Worm (Caenorhabditis elegans) whole organism, young adult: ENCODE data around the gene rpl-36.A.
"Not testable (repeated sequence)": the region's sequence is repeated elsewhere in the genome, so short reads cannot be mapped to it uniquely, and the experiment has no call there.

Experiments
- B0336.3 ChIP-seq: fragments of 200-800 bp; sonication (Bioruptor generic); IDR thresholded peaks from 2 replicates; pipeline ENCODE4 v1.3.6; 2022; ENCODE audit warnings: missing genetic modification characterization, missing compliant biosample characterization
- C06A6.2 ChIP-seq: fragments of 200-800 bp; sonication (Bioruptor generic); conservative IDR thresholded peaks from 2 replicates; pipeline ENCODE4 v1.3.6; 2022; ENCODE audit warnings: missing genetic modification characterization, missing compliant biosample characterization
- F10E7.11 ChIP-seq: sonication (generic microtip); optimal IDR thresholded peaks from 2 replicates; lab custom pipeline; 2017; ENCODE audit warnings: mild to moderate bottlenecking, missing genetic modification characterization, moderate library complexity, missing compliant biosample characterization
- F39B2.1 ChIP-seq: fragments of 200-800 bp; sonication (Bioruptor generic); IDR thresholded peaks from 2 replicates; pipeline ENCODE4 v1.3.6; 2022; ENCODE audit warnings: missing genetic modification reagents, missing genetic modification characterization, missing compliant biosample characterization
- F52B5.7 ChIP-seq: sonication (generic microtip); optimal IDR thresholded peaks from 2 replicates; lab custom pipeline; 2016; ENCODE audit warnings: mild to moderate bottlenecking, missing genetic modification characterization, missing compliant biosample characterization
- F55B11.4 ChIP-seq: sonication (generic microtip); optimal IDR thresholded peaks from 2 replicates; lab custom pipeline; 2016; ENCODE audit warnings: missing compliant biosample characterization, missing genetic modification characterization, borderline replicate concordance; ENCODE audit not compliant: insufficient read depth
- K11D2.4 ChIP-seq: fragments of 200-800 bp; sonication (Bioruptor generic); IDR thresholded peaks from 2 replicates; pipeline ENCODE4 v1.3.6; 2022; ENCODE audit warnings: missing genetic modification reagents, missing genetic modification characterization, missing compliant biosample characterization
- Y53F4B.3 ChIP-seq: fragments of 200-800 bp; sonication (Bioruptor generic); IDR thresholded peaks from 2 replicates; pipeline ENCODE4 v1.3.6; 2022; ENCODE audit warnings: missing genetic modification reagents, missing genetic modification characterization, missing compliant biosample characterization
- Y53G8AR.9 ChIP-seq: fragments of 200-800 bp; sonication (Bioruptor generic); conservative IDR thresholded peaks from 2 replicates; pipeline ENCODE4 v1.3.6; 2022; ENCODE audit warnings: missing genetic modification reagents, missing genetic modification characterization, missing compliant biosample characterization
- Y95B8A.8 ChIP-seq: fragments of 200-800 bp; sonication (Bioruptor generic); IDR thresholded peaks from 2 replicates; pipeline ENCODE4 v1.3.6; 2022; ENCODE audit warnings: missing genetic modification reagents, missing genetic modification characterization, missing compliant biosample characterization
- akir-1 ChIP-seq: fragments of 200-800 bp; sonication (Bioruptor generic); optimal IDR thresholded peaks from 2 replicates; lab custom pipeline; 2018; ENCODE audit warnings: mild to moderate bottlenecking, missing genetic modification characterization, moderate library complexity, missing compliant biosample characterization
- aptf-3 ChIP-seq: fragments of 200-800 bp; sonication (Bioruptor generic); IDR thresholded peaks from 2 replicates; pipeline ENCODE4 v1.3.6; 2022; ENCODE audit warnings: missing genetic modification characterization, missing compliant biosample characterization
- atf-7 ChIP-seq: sonication (generic microtip); optimal IDR thresholded peaks from 2 replicates; lab custom pipeline; 2017; ENCODE audit warnings: mild to moderate bottlenecking, missing genetic modification characterization, missing compliant biosample characterization
- athp-1 ChIP-seq: sonication (generic microtip); optimal IDR thresholded peaks from 2 replicates; lab custom pipeline; 2017; ENCODE audit warnings: mild to moderate bottlenecking, missing genetic modification characterization, missing compliant biosample characterization
- attf-3 ChIP-seq: fragments of 200-800 bp; sonication (Bioruptor generic); conservative IDR thresholded peaks from 2 replicates; pipeline ENCODE4 v1.3.6; 2022; ENCODE audit warnings: missing genetic modification reagents, missing genetic modification characterization, missing compliant biosample characterization
- cebp-2 ChIP-seq: fragments of 200-800 bp; sonication (Bioruptor generic); IDR thresholded peaks from 2 replicates; pipeline ENCODE4 v1.3.6; 2022; ENCODE audit warnings: missing genetic modification characterization, missing compliant biosample characterization
- ceh-100 ChIP-seq: fragments of 200-800 bp; sonication (Bioruptor generic); IDR thresholded peaks from 2 replicates; pipeline ENCODE4 v1.3.6; 2022; ENCODE audit warnings: missing genetic modification reagents, missing genetic modification characterization, missing compliant biosample characterization
- ceh-27 ChIP-seq: fragments of 200-800 bp; sonication (Bioruptor generic); optimal IDR thresholded peaks from 2 replicates; lab custom pipeline; 2018; ENCODE audit warnings: mild to moderate bottlenecking, missing genetic modification characterization, moderate library complexity, missing compliant biosample characterization
- ceh-58 ChIP-seq: fragments of 200-800 bp; sonication (Bioruptor generic); IDR thresholded peaks from 2 replicates; pipeline ENCODE4 v1.3.6; 2022; ENCODE audit warnings: missing genetic modification characterization, missing compliant biosample characterization
- ceh-79 ChIP-seq: sonication (generic microtip); optimal IDR thresholded peaks from 2 replicates; lab custom pipeline; 2017; ENCODE audit warnings: mild to moderate bottlenecking, missing genetic modification characterization, missing compliant biosample characterization
- ceh-91 ChIP-seq: fragments of 200-800 bp; sonication (Bioruptor generic); IDR thresholded peaks from 2 replicates; pipeline ENCODE4 v1.3.6; 2022; ENCODE audit warnings: missing genetic modification reagents, missing genetic modification characterization, missing compliant biosample characterization
- chd-7 ChIP-seq: sonication (generic microtip); optimal IDR thresholded peaks from 2 replicates; lab custom pipeline; 2016; ENCODE audit warnings: mild to moderate bottlenecking, missing genetic modification characterization, moderate library complexity, missing compliant biosample characterization
- die-1 ChIP-seq: sonication (generic microtip); optimal IDR thresholded peaks from 2 replicates; lab custom pipeline; 2016; ENCODE audit warnings: missing genotype, mild to moderate bottlenecking, missing genetic modification characterization, missing compliant biosample characterization
- dox-1 ChIP-seq: fragments of 200-800 bp; sonication (Bioruptor generic); IDR thresholded peaks from 2 replicates; pipeline ENCODE4 v1.3.6; 2022; ENCODE audit warnings: missing genetic modification reagents, missing genetic modification characterization, missing compliant biosample characterization
- efl-1 ChIP-seq: fragments of 150-350 bp; optimal IDR thresholded peaks from 2 replicates; lab custom pipeline; 2014; ENCODE audit warnings: missing biosample characterization, missing genetic modification reagents, missing genetic modification characterization
- ekl-4 ChIP-seq: fragments of 200-800 bp; sonication (Bioruptor generic); IDR thresholded peaks from 2 replicates; pipeline ENCODE4 v1.3.6; 2022; ENCODE audit warnings: missing genetic modification reagents, missing genetic modification characterization, missing compliant biosample characterization
- ets-4 ChIP-seq: fragments of 200-800 bp; sonication (Bioruptor generic); optimal IDR thresholded peaks from 2 replicates; lab custom pipeline; 2018; ENCODE audit warnings: mild to moderate bottlenecking, missing genetic modification characterization, missing compliant biosample characterization
- gei-17 ChIP-seq: fragments of 200-800 bp; sonication (Bioruptor generic); optimal IDR thresholded peaks from 2 replicates; lab custom pipeline; 2018; ENCODE audit warnings: mild to moderate bottlenecking, missing genetic modification characterization, missing compliant biosample characterization
- him-1 ChIP-seq: sonication (generic microtip); optimal IDR thresholded peaks from 2 replicates; lab custom pipeline; 2016; ENCODE audit warnings: missing genotype, missing genetic modification reagents, missing genetic modification characterization, missing compliant biosample characterization
- lin-54 ChIP-seq: fragments of 200-800 bp; sonication (Bioruptor generic); optimal IDR thresholded peaks from 2 replicates; lab custom pipeline; 2018; ENCODE audit warnings: mild to moderate bottlenecking, missing genetic modification characterization, missing compliant biosample characterization
- lsl-1 ChIP-seq: fragments of 200-800 bp; sonication (Bioruptor generic); optimal IDR thresholded peaks from 2 replicates; lab custom pipeline; 2018; ENCODE audit warnings: mild to moderate bottlenecking, missing genetic modification characterization, moderate library complexity, missing compliant biosample characterization
- madf-3 ChIP-seq: fragments of 200-800 bp; sonication (Bioruptor generic); IDR thresholded peaks from 2 replicates; pipeline ENCODE4 v1.3.6; 2022; ENCODE audit warnings: missing genetic modification reagents, missing genetic modification characterization, missing compliant biosample characterization
- madf-6 ChIP-seq: fragments of 200-800 bp; sonication (Bioruptor generic); IDR thresholded peaks from 2 replicates; pipeline ENCODE4 v1.3.6; 2022; ENCODE audit warnings: missing genetic modification reagents, missing genetic modification characterization, missing compliant biosample characterization
- mxl-1 ChIP-seq: sonication (generic microtip); optimal IDR thresholded peaks from 2 replicates; lab custom pipeline; 2016; ENCODE audit warnings: missing genetic modification characterization, missing compliant biosample characterization
- rcor-1 ChIP-seq: fragments of 200-800 bp; sonication (Bioruptor generic); IDR thresholded peaks from 2 replicates; pipeline ENCODE4 v1.3.6; 2022; ENCODE audit warnings: missing genetic modification reagents, missing genetic modification characterization, missing compliant biosample characterization
- repo-1 ChIP-seq: sonication (generic microtip); optimal IDR thresholded peaks from 2 replicates; lab custom pipeline; 2017; ENCODE audit warnings: mild to moderate bottlenecking, missing genetic modification characterization, missing compliant biosample characterization
- rpc-1 ChIP-seq, 2 experiments: fragments of 150-350 bp in 1 of 2; sonication (generic microtip) in 1 of 2; optimal IDR thresholded peaks; 2 replicates each; lab custom pipeline; 2014 to 2018; ENCODE audit warnings: missing biosample characterization in 1 of 2, missing genetic modification characterization in 1 of 2, missing genetic modification reagents in 1 of 2, missing genotype in 1 of 2
- sdz-38 ChIP-seq: sonication (generic microtip); optimal IDR thresholded peaks from 2 replicates; lab custom pipeline; 2016; ENCODE audit warnings: missing genotype, missing genetic modification characterization, missing compliant biosample characterization
- snpc-3.4 ChIP-seq: sonication (generic microtip); optimal IDR thresholded peaks from 2 replicates; lab custom pipeline; 2017; ENCODE audit warnings: missing genetic modification characterization, mild to moderate bottlenecking, missing compliant biosample characterization, antibody characterized with exemption, moderate library complexity, missing genotype, missing genetic modification reagents
- sptf-2 ChIP-seq: fragments of 200-800 bp; sonication (Bioruptor generic); optimal IDR thresholded peaks from 2 replicates; lab custom pipeline; 2018; ENCODE audit warnings: mild to moderate bottlenecking, missing genetic modification characterization, missing compliant biosample characterization
- tbp1 ChIP-seq: fragments of 200-800 bp; sonication (Bioruptor generic); optimal IDR thresholded peaks from 2 replicates; lab custom pipeline; 2018; ENCODE audit warnings: mild to moderate bottlenecking, missing genetic modification characterization, missing compliant biosample characterization
- tlf-1 ChIP-seq: fragments of 200-800 bp; sonication (Bioruptor generic); optimal IDR thresholded peaks from 2 replicates; lab custom pipeline; 2018; ENCODE audit warnings: mild to moderate bottlenecking, missing genetic modification characterization, missing compliant biosample characterization
- unc-130 ChIP-seq: sonication (generic microtip); optimal IDR thresholded peaks from 2 replicates; lab custom pipeline; 2016; ENCODE audit warnings: missing genetic modification reagents, missing genetic modification characterization, missing compliant biosample characterization
- xnd-1 ChIP-seq: sonication (generic microtip); optimal IDR thresholded peaks from 2 replicates; lab custom pipeline; 2016; ENCODE audit warnings: missing genotype, missing genetic modification reagents, missing genetic modification characterization, missing compliant biosample characterization
- ztf-22 ChIP-seq: fragments of 200-800 bp; sonication (Bioruptor generic); optimal IDR thresholded peaks from 2 replicates; lab custom pipeline; 2018; ENCODE audit warnings: mild to moderate bottlenecking, missing genetic modification characterization, moderate library complexity, missing compliant biosample characterization
- ztf-26 ChIP-seq: sonication (generic microtip); optimal IDR thresholded peaks from 2 replicates; lab custom pipeline; 2017; ENCODE audit warnings: missing genetic modification characterization, missing compliant biosample characterization

Gene rpl-36.A

DNA sequence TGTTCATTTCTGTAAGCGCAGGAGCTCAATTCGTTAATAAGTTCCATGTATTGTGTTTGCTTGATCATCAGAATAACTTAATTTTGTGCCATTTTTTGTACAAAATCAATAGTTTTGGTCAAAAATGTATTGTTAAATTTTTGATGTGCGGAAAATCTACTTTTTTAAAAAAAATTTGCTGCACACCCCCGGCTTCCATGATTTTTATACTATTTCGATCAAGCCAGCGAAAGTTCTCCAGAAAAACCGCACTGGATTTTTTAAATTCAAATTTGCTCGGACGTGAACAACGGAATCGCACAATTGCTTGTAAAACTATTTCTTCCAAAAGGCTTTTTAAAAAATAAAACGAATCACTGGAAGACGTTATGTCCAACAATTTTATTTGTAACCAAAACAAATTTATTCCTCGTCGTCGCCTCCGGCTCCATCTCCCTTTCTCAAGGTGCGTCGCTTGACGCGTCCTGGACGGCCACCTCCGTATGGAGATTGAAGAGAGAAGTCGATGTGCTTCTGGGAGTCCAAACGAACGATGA is 28.1 kb upstream of the rpl-36.A start (continued):
- TF ChIP-seq K11D2.4 (GFP tag; lab: Robert Waterston, UW): no peak
- peak; percentile 25 for TF ChIP-seq athp-1
- TF ChIP-seq Y53F4B.3 (GFP tag; lab: Robert Waterston, UW): no peak
- TF ChIP-seq ceh-79: no peak
- TF ChIP-seq rpc-1 (optimal IDR thresholded peaks at IDR 0.05; lab: Kevin White, UChicago): no peak
- no peak for TF ChIP-seq rpc-1 (tag; optimal IDR thresholded peaks at IDR 0.05; lab: Kevin White, UChicago)
- TF ChIP-seq gei-17 (GFP tag; lab: Kevin White, UChicago): no peak
- no peak for TF ChIP-seq attf-3 (GFP tag; lab: Robert Waterston, UW)
- no peak for TF ChIP-seq ztf-22 (GFP tag; lab: Kevin White, UChicago)
- 0 out of 2 replicates have a peak, but pooled peaks have one; percentile 73 for TF ChIP-seq madf-3 (GFP tag; lab: Robert Waterston, UW)
- no peak for TF ChIP-seq mxl-1 (tag; lab: Kevin White, UChicago)
- TF ChIP-seq rcor-1 (GFP tag; lab: Robert Waterston, UW): peak; percentile 38
- TF ChIP-seq F55B11.4 (tag; lab: Kevin White, UChicago): no peak
- no peak for TF ChIP-seq F10E7.11 (tag; lab: Kevin White, UChicago)
- peak; percentile 46; the same call in 1 of the 2 replicates for TF ChIP-seq ekl-4 (GFP tag; lab: Robert Waterston, UW)
- TF ChIP-seq F39B2.1 (GFP tag; lab: Robert Waterston, UW): no peak
- 0 out of 2 replicates have a peak, but pooled peaks have one; percentile 24 for TF ChIP-seq Y95B8A.8 (GFP tag; lab: Robert Waterston, UW)
- no peak for TF ChIP-seq dox-1 (GFP tag; lab: Robert Waterston, UW)
- TF ChIP-seq die-1 (tag; lab: Kevin White, UChicago): peak; percentile 50
- TF ChIP-seq him-1 (tag; lab: Kevin White, UChicago): peak; percentile 16
- TF ChIP-seq akir-1: no peak
- TF ChIP-seq madf-6: peak; percentile 57
- no peak for TF ChIP-seq F52B5.7 (tag; lab: Kevin White, UChicago)
- TF ChIP-seq atf-7 (tag; lab: Kevin White, UChicago): peak; percentile 21
- TF ChIP-seq ets-4: no peak
- TF ChIP-seq sptf-2 (GFP tag; lab: Kevin White, UChicago): no peak
- no peak for TF ChIP-seq ceh-27 (GFP tag; lab: Kevin White, UChicago)
- 0 out of 2 replicates have a peak, but pooled peaks have one; percentile 35 for TF ChIP-seq Y53G8AR.9 (GFP tag; lab: Robert Waterston, UW)
- TF ChIP-seq lsl-1 (GFP tag; lab: Kevin White, UChicago): peak; percentile 32
- peak; percentile 79 for TF ChIP-seq B0336.3 (GFP tag; lab: Robert Waterston, UW)
- TF ChIP-seq xnd-1 (tag; lab: Kevin White, UChicago): no peak
- TF ChIP-seq lin-54 (GFP tag; lab: Kevin White, UChicago): peak; percentile 64
- no peak for TF ChIP-seq chd-7 (tag; lab: Kevin White, UChicago)

DNA sequence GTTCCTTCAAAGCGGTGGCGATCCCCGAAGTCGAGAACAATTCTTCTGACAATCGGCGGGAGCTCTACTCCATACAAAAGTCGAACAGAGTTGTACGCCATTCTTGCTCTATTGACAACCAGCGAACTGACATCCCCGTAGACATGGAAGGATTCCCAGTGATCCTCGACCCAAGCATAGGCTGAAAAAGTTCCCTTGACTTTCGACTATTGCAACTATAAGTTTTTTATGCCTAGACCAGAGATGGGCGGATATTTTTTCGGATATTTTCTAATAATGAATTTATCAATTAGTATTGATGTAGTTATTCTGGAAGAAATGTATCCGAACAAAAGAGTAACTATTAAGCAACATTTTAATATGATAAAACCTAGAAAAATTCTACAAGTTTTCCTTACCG is 24.8 kb upstream of the rpl-36.A start, which contains the start of gene W10C6.2:
Gene W10C6.2, minus strand, starts transcription at position 101 of the 400 bp plus-strand sequence.
- TF ChIP-seq ceh-91 (GFP tag; lab: Robert Waterston, UW); rcor-1 (GFP tag; lab: Robert Waterston, UW); lsl-1 (GFP tag; lab: Kevin White, UChicago): not testable (repeated sequence)

DNA sequence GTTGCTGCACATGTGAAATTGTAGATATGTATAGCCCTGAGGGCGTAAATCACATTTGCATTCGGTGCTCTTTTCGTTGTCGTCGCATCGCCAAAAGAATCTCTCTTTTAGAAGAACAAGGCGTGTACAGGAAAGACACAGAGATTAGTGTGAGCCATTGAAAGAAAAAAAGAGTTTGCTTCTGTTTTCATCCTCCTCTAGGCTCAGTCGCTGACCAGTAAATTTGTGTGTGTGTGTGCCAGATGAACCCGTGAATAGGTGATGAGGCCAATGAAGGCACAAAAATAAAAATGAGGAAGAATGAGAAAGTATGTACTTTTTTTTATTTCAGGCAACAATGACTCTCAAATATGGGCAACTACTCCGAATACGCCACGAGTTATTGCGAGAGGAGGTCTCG is 15.4 kb upstream of the rpl-36.A start, which contains the start of gene mat-2:
Gene mat-2, plus strand, starts transcription at position 301 of the 400 bp plus-strand sequence.
- no peak for TF ChIP-seq efl-1
- no peak for TF ChIP-seq attf-3 (GFP tag; lab: Robert Waterston, UW)
- no peak for TF ChIP-seq ztf-26 (tag; lab: Kevin White, UChicago)
- TF ChIP-seq ceh-58: no peak
- no peak for TF ChIP-seq C06A6.2 (GFP tag; lab: Robert Waterston, UW)
- no peak for TF ChIP-seq madf-3 (GFP tag; lab: Robert Waterston, UW)
- no peak for TF ChIP-seq ceh-100
- TF ChIP-seq cebp-2 (GFP tag; lab: Robert Waterston, UW): no peak
- no peak for TF ChIP-seq tbp1 (GFP tag; lab: Kevin White, UChicago)
- TF ChIP-seq unc-130: no peak
- TF ChIP-seq repo-1 (tag; lab: Kevin White, UChicago): no peak
- TF ChIP-seq tlf-1 (GFP tag; lab: Kevin White, UChicago): no peak
- no peak for TF ChIP-seq dox-1 (GFP tag; lab: Robert Waterston, UW)
- no peak for TF ChIP-seq sdz-38 (tag; lab: Kevin White, UChicago)
- TF ChIP-seq xnd-1 (tag; lab: Kevin White, UChicago): no peak
- no peak for TF ChIP-seq snpc-3.4 (tag; lab: Kevin White, UChicago)
- no peak for TF ChIP-seq aptf-3 (GFP tag; lab: Robert Waterston, UW)
- no peak for TF ChIP-seq ets-4
